Worm (Caenorhabditis elegans) whole organism, mixed stage, embryonic: Measurements from ENCODE around the gene C45H4.21.

Experiments used
- ham-2 ChIP-seq: fragments of 200-800 bp; sonication (Bioruptor generic); optimal IDR thresholded peaks from 2 replicates; lab custom pipeline; 2018; ENCODE audit warnings: mild to moderate bottlenecking, missing genetic modification characterization, missing compliant biosample characterization
- lin-13 ChIP-seq: fragments of 150-350 bp; optimal IDR thresholded peaks from 2 replicates; lab custom pipeline; 2014; ENCODE audit warnings: missing biosample characterization, missing genetic modification characterization
- mls-2 ChIP-seq: sonication (generic microtip); optimal IDR thresholded peaks from 2 replicates; lab custom pipeline; 2016; ENCODE audit warnings: mild to moderate bottlenecking, missing genetic modification characterization, moderate library complexity, missing compliant biosample characterization
- nhr-237 ChIP-seq: fragments of 150-350 bp; optimal IDR thresholded peaks from 2 replicates; lab custom pipeline; 2014; ENCODE audit warnings: missing biosample characterization, missing genetic modification characterization
- nhr-76 ChIP-seq: sonication (generic microtip); optimal IDR thresholded peaks from 2 replicates; lab custom pipeline; 2017; ENCODE audit warnings: missing biosample characterization, missing genetic modification characterization
- pha-4 ChIP-seq: fragments of 150-350 bp; optimal IDR thresholded peaks from 2 replicates; lab custom pipeline; 2018; ENCODE audit warnings: missing biosample characterization, missing genetic modification reagents, missing genetic modification characterization
- sem-2 ChIP-seq: fragments of 200-800 bp; sonication (Bioruptor generic); optimal IDR thresholded peaks from 2 replicates; lab custom pipeline; 2018; ENCODE audit warnings: mild to moderate bottlenecking, missing genetic modification characterization, missing compliant biosample characterization
- snpc-4 ChIP-seq: fragments of 150-350 bp; optimal IDR thresholded peaks from 2 replicates; lab custom pipeline; 2014; ENCODE audit warnings: missing biosample characterization, missing genetic modification characterization
- ztf-11 ChIP-seq: fragments of 150-350 bp; optimal IDR thresholded peaks from 2 replicates; lab custom pipeline; 2014; ENCODE audit warnings: missing biosample characterization, missing genetic modification characterization

DNA sequence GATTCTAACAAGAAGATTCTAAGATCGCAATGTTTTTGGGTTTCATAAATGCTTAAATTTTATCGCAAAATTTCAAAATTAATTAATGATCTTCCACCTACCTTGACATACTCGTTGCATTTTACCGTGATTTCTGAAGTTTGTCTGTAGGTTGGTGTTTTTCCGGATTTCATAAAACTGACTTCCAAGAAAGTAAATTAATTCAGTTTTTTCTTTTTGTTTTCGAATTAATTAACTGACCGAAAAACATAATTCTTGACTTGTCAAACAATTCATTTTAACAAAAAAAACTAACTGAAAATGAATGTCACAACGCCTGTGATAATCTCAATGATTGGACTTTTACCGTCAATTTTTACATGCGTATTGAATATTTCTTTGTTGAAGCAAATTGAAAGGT, 32.4 kb upstream of the C45H4.21 start, which contains the start of gene srbc-16:
- TF ChIP-seq mls-2 (tag; lab: Kevin White, UChicago) = no peak
- TF ChIP-seq pha-4 (tag; lab: Kevin White, UChicago) = no peak
- no peak for TF ChIP-seq nhr-237 (tag; lab: Kevin White, UChicago)
- no peak for TF ChIP-seq ham-2 (GFP tag; lab: Kevin White, UChicago)
- no peak for TF ChIP-seq nhr-76 (tag; lab: Kevin White, UChicago)
- TF ChIP-seq snpc-4 (tag; lab: Kevin White, UChicago) = no peak
- TF ChIP-seq lin-13 (tag; lab: Kevin White, UChicago) = no peak
- no peak for TF ChIP-seq sem-2
- no peak for TF ChIP-seq ztf-11 (tag; lab: Kevin White, UChicago)
